Worm (Caenorhabditis elegans) whole organism, early embryonic: Measurements from ENCODE around the gene F58H1.5.

ENCODE experiments used
- ama-1 ChIP-seq: fragments of 150-350 bp; optimal IDR thresholded peaks from 2 replicates; lab custom pipeline; 2014
- scrt-1 ChIP-seq: fragments of 200-800 bp; sonication (Bioruptor generic); IDR thresholded peaks from 2 replicates; pipeline ENCODE4 v1.3.6; 2022; ENCODE audit warnings: missing genetic modification characterization, missing compliant biosample characterization
- tbx-11 ChIP-seq: fragments of 200-800 bp; sonication (Bioruptor generic); IDR thresholded peaks from 2 replicates; pipeline ENCODE4 v1.3.6; 2022; ENCODE audit warnings: missing genetic modification characterization, missing compliant biosample characterization
- tra-4 ChIP-seq: sonication (generic microtip); optimal IDR thresholded peaks from 2 replicates; lab custom pipeline; 2017; ENCODE audit warnings: missing genetic modification characterization, missing compliant biosample characterization

DNA sequence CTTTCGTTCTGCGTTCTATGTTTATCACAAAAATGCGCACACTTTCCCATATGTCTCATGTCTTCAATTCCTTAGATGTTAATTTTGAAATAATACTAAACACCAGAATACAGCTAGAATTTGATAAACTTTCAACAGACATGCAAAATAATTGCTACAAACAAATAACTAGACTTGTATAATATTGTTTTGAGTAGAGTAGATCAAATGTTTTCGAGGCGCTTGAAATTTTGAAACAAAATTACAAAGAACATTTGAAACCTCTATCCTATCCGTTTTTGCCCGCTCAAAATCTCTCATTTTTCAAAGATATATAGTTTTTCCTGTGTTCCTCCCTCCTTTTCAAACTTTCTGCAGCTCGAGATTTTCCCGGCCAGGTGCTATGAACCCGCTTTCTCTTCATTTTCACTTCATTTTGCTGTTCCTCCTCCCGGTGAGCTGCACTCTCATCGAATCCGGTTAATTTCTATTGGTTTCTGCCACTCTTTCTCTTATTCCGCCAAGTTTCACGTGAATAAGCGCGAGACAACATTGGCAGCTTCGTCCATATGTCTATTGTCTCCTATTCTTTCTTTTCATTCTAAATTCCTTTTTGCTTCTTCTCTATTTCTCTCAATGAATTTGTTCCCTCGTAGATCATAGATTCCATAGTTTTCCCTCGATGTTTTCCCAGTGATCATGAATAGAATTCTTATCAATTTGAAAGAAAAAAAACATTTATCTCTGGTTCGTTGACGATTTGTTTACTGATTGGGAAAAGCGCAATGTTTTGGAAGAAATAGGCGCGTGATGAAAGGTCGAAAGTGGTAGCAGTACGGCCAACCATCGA lies 36.3 kb upstream of the F58H1.5 start:
- TF ChIP-seq tra-4 (tag; lab: Kevin White, UChicago) (no peak), ama-1 (no peak), scrt-1 (GFP tag; lab: Robert Waterston, UW) (no peak), tbx-11 (GFP tag; lab: Robert Waterston, UW) (no peak)
